Worm (Caenorhabditis elegans): ENCODE results near the gene msp-51.
A peak's percentile ranks its signal among the peaks of the same experiment; 100 is the strongest.

DNA sequence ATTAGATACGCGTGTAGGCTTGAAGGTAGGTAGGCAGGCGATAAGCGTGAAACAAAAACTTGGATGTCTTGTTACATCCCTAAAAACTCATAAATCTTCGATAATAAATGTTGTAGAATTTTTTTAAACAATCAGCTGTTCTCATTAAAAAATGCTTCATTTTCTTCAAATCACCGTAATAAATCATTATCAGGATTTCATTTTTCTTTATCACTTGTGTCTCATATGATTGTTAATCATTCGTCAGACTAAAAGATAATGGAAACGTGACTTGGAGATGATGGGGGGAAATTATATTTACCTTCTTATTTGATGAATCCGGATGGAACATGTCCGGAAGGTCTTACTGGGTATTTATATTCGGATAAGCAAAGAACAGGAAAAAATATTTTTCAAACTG is 38.3 kb upstream of the msp-51 start:
- no peak for TF ChIP-seq sma-9 (GFP tag; optimal IDR thresholded peaks at IDR 0.05)
- no peak for TF ChIP-seq sma-9 (tag; optimal IDR thresholded peaks at IDR 0.05)
- TF ChIP-seq skn-1 (tag; optimal IDR thresholded peaks at IDR 0.05) = no peak
- no peak for TF ChIP-seq nhr-11 (tag; optimal IDR thresholded peaks at IDR 0.05)
- TF ChIP-seq gmeb-1 (tag; optimal IDR thresholded peaks at IDR 0.05) = no peak
- TF ChIP-seq mdl-1 (tag; optimal IDR thresholded peaks at IDR 0.05) = no peak
- no peak for TF ChIP-seq lin-39 (tag; optimal IDR thresholded peaks at IDR 0.05)
- no peak for TF ChIP-seq lin-13 (GFP tag; optimal IDR thresholded peaks at IDR 0.05)
- TF ChIP-seq unc-55 (GFP tag; optimal IDR thresholded peaks at IDR 0.05) = no peak
- peak; percentile 33 for TF ChIP-seq nhr-21 (tag; optimal IDR thresholded peaks at IDR 0.05)
- no peak for TF ChIP-seq nhr-237 (tag; optimal IDR thresholded peaks at IDR 0.05)
- TF ChIP-seq egl-27 (tag; optimal IDR thresholded peaks at IDR 0.05) = no peak
- TF ChIP-seq aly-2 (tag; optimal IDR thresholded peaks at IDR 0.05) = no peak
